Worm (Caenorhabditis elegans) whole organism, L2 larva: ENCODE data around the gene F41E7.6.

Experiments
- R02D3.7 ChIP-seq: fragments of 150-350 bp; optimal IDR thresholded peaks from 2 replicates; lab custom pipeline; 2014; ENCODE audit warnings: missing biosample characterization, missing genetic modification characterization
- ZK546.5 ChIP-seq: sonication (generic microtip); optimal IDR thresholded peaks from 2 replicates; lab custom pipeline; 2017; ENCODE audit warnings: missing biosample characterization, missing genetic modification characterization
- lin-39 ChIP-seq: fragments of 150-350 bp; optimal IDR thresholded peaks from 2 replicates; lab custom pipeline; 2014; ENCODE audit warnings: missing biosample characterization, missing genetic modification reagents, missing genetic modification characterization
- lsy-2 ChIP-seq, 2 experiments: fragments of 150-350 bp in 1 of 2; sonication (generic microtip) in 1 of 2; optimal IDR thresholded peaks; 2 replicates each; lab custom pipeline; 2014 to 2017; ENCODE audit warnings: missing biosample characterization in 2 of 2, missing genetic modification characterization in 2 of 2
- nhr-11 ChIP-seq: fragments of 150-350 bp; optimal IDR thresholded peaks from 2 replicates; lab custom pipeline; 2014; ENCODE audit warnings: missing biosample characterization, missing genetic modification characterization
- nhr-23 ChIP-seq: fragments of 150-350 bp; optimal IDR thresholded peaks from 2 replicates; lab custom pipeline; 2014; ENCODE audit warnings: missing biosample characterization, missing genetic modification reagents, missing genetic modification characterization
- nhr-237 ChIP-seq: fragments of 150-350 bp; optimal IDR thresholded peaks from 2 replicates; lab custom pipeline; 2014; ENCODE audit warnings: missing biosample characterization, missing genetic modification characterization
- nhr-25 ChIP-seq: fragments of 150-350 bp; sonication (generic microtip); optimal IDR thresholded peaks from 3 replicates; lab custom pipeline; 2014; ENCODE audit warnings: missing biosample characterization, missing genetic modification characterization
- peb-1 ChIP-seq: fragments of 150-350 bp; optimal IDR thresholded peaks from 2 replicates; lab custom pipeline; 2014; ENCODE audit warnings: missing biosample characterization, missing genetic modification characterization
- sma-9 ChIP-seq, 2 experiments: fragments of 150-350 bp in 1 of 2; sonication (generic microtip) in 1 of 2; optimal IDR thresholded peaks; 2 replicates each; lab custom pipeline; 2014 to 2016; ENCODE audit warnings: missing genetic modification characterization in 2 of 2, mild to moderate bottlenecking in 1 of 2, missing biosample characterization in 1 of 2, missing compliant biosample characterization in 1 of 2, missing genetic modification reagents in 1 of 2, moderate library complexity in 1 of 2
- unc-39 ChIP-seq: fragments of 150-350 bp; optimal IDR thresholded peaks from 2 replicates; lab custom pipeline; 2014; ENCODE audit warnings: missing biosample characterization, missing genetic modification characterization
- unc-62 ChIP-seq: fragments of 150-350 bp; optimal IDR thresholded peaks from 2 replicates; lab custom pipeline; 2014; ENCODE audit warnings: missing biosample characterization, missing genetic modification reagents, missing genetic modification characterization
- ztf-4 ChIP-seq: fragments of 150-350 bp; optimal IDR thresholded peaks from 2 replicates; lab custom pipeline; 2014; ENCODE audit warnings: missing biosample characterization, missing genetic modification characterization

DNA sequence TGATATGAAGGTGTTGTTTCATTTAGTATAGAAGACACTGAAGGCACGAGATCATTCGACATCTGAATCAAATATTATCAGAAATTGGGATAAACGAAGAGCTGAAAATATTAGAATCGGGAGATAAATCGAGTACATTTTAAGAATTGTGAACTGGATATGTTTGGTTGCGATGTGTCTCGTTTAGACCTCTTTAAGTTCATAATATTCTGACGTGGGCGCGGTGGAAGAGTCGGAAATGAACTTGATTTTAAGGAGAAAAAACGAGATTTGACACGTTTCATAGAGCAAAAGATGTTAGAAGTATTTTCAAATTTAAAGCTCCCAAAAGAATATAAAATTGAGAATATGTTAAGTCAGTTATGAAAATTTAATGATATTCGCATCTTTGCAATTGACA, 24.6 kb downstream of the F41E7.6 start, which contains the start of gene npr-6:
- no peak for TF ChIP-seq lin-39 (tag; lab: Kevin White, UChicago)
- no peak for TF ChIP-seq unc-62
- TF ChIP-seq ztf-4 (tag; lab: Kevin White, UChicago): no peak
- no peak for TF ChIP-seq nhr-237 (tag; lab: Kevin White, UChicago)
- no peak for TF ChIP-seq sma-9 (GFP tag; optimal IDR thresholded peaks at IDR 0.05; lab: Kevin White, UChicago)
- no peak for TF ChIP-seq sma-9 (tag; optimal IDR thresholded peaks at IDR 0.05; lab: Kevin White, UChicago)
- no peak for TF ChIP-seq unc-39
- TF ChIP-seq nhr-23 (tag; lab: Kevin White, UChicago): no peak
- TF ChIP-seq peb-1: no peak
- TF ChIP-seq R02D3.7: no peak
- no peak for TF ChIP-seq ZK546.5
- no peak for TF ChIP-seq lsy-2 (tag; optimal IDR thresholded peaks at IDR 0.05; lab: Kevin White, UChicago)
- no peak for TF ChIP-seq nhr-25 (tag; lab: Kevin White, UChicago)
- no peak for TF ChIP-seq nhr-11 (tag; lab: Kevin White, UChicago)
